Fruit fly (Drosophila melanogaster) whole organism, embryonic: ENCODE results near the gene chrb.
A peak's percentile ranks its signal among the peaks of the same experiment; 100 is the strongest.

Experiments used
- ATbp ChIP-seq: fragments of 200-800 bp; sonication (Bioruptor generic); optimal IDR thresholded peaks from 2 replicates; lab custom pipeline; 2017; ENCODE audit warnings: missing biosample characterization, mild to moderate bottlenecking, missing genetic modification characterization, missing genetic modification reagents
- Atf6 ChIP-seq: fragments of 200-800 bp; sonication (Bioruptor generic); IDR thresholded peaks from 2 replicates; pipeline ENCODE4 v1.3.6; 2022; ENCODE audit warnings: missing biosample characterization, missing genetic modification characterization
- B-H1 ChIP-seq: fragments of 200-800 bp; sonication (Bioruptor generic); IDR thresholded peaks from 3 replicates; pipeline ENCODE4 v1.3.6; 2022; ENCODE audit warnings: missing biosample characterization, missing genetic modification characterization
- BtbVII ChIP-seq: fragments of 200-800 bp; sonication (Bioruptor generic); optimal IDR thresholded peaks from 3 replicates; lab custom pipeline; 2017; ENCODE audit warnings: missing biosample characterization, mild to moderate bottlenecking, missing genetic modification characterization
- Bteb2 ChIP-seq: fragments of 200-800 bp; sonication (Bioruptor generic); optimal IDR thresholded peaks from 2 replicates; lab custom pipeline; 2016; ENCODE audit warnings: missing biosample characterization, missing genetic modification characterization
- CG10147 ChIP-seq: fragments of 200-800 bp; sonication (Bioruptor generic); optimal IDR thresholded peaks from 2 replicates; lab custom pipeline; 2019; ENCODE audit warnings: missing biosample characterization, mild to moderate bottlenecking, missing genetic modification characterization, moderate library complexity
- CG10209 ChIP-seq: fragments of 200-800 bp; sonication (Bioruptor generic); optimal IDR thresholded peaks from 3 replicates; lab custom pipeline; 2017; ENCODE audit warnings: missing biosample characterization, mild to moderate bottlenecking, missing genetic modification characterization, missing genetic modification reagents
- CG11247 ChIP-seq: fragments of 200-800 bp; sonication (Bioruptor generic); IDR thresholded peaks from 2 replicates; pipeline ENCODE4 v1.3.6; 2022; ENCODE audit warnings: missing biosample characterization, missing genetic modification characterization
- CG12104 ChIP-seq: fragments of 200-800 bp; sonication (Bioruptor generic); optimal IDR thresholded peaks from 3 replicates; lab custom pipeline; 2016; ENCODE audit warnings: missing biosample characterization, missing genetic modification characterization
- CG12744 ChIP-seq: fragments of 200-800 bp; sonication (Bioruptor generic); optimal IDR thresholded peaks from 2 replicates; lab custom pipeline; 2016; ENCODE audit warnings: missing biosample characterization, missing genetic modification characterization
- CG13894 ChIP-seq: fragments of 200-800 bp; sonication (Bioruptor generic); optimal IDR thresholded peaks from 3 replicates; lab custom pipeline; 2018; ENCODE audit warnings: missing biosample characterization, mild to moderate bottlenecking, missing genetic modification characterization, moderate library complexity
- CG15514 ChIP-seq: fragments of 200-800 bp; sonication (Bioruptor generic); optimal IDR thresholded peaks from 3 replicates; lab custom pipeline; 2017; ENCODE audit warnings: missing biosample characterization, missing genetic modification characterization, mild to moderate bottlenecking, moderate library complexity, missing genetic modification reagents
- CG17385 ChIP-seq: fragments of 200-800 bp; sonication (Bioruptor generic); optimal IDR thresholded peaks from 3 replicates; lab custom pipeline; 2018; ENCODE audit warnings: missing biosample characterization, mild to moderate bottlenecking, missing genetic modification characterization
- CG18599 ChIP-seq: fragments of 200-800 bp; sonication (Bioruptor generic); optimal IDR thresholded peaks from 3 replicates; lab custom pipeline; 2017; ENCODE audit warnings: missing biosample characterization, missing genetic modification characterization, mild to moderate bottlenecking, moderate library complexity, missing genetic modification reagents
- CG18619 ChIP-seq: fragments of 200-800 bp; sonication (Bioruptor generic); optimal IDR thresholded peaks from 3 replicates; lab custom pipeline; 2017; ENCODE audit warnings: missing biosample characterization, mild to moderate bottlenecking, missing genetic modification characterization
- CG2678 ChIP-seq: fragments of 200-800 bp; sonication (Bioruptor generic); optimal IDR thresholded peaks from 3 replicates; lab custom pipeline; 2019; ENCODE audit warnings: missing biosample characterization, mild to moderate bottlenecking, missing genetic modification characterization, moderate library complexity
- CG31388 ChIP-seq: fragments of 200-800 bp; sonication (Bioruptor generic); optimal IDR thresholded peaks from 2 replicates; lab custom pipeline; 2016; ENCODE audit warnings: missing biosample characterization, missing genetic modification characterization
- CG4328 ChIP-seq: fragments of 200-800 bp; sonication (Bioruptor generic); optimal IDR thresholded peaks from 3 replicates; lab custom pipeline; 2017; ENCODE audit warnings: missing biosample characterization, missing genetic modification reagents, missing genetic modification characterization
- CG5180 ChIP-seq: fragments of 200-800 bp; sonication (Bioruptor generic); optimal IDR thresholded peaks from 3 replicates; lab custom pipeline; 2017; ENCODE audit warnings: missing biosample characterization, missing genetic modification characterization, mild to moderate bottlenecking, moderate library complexity, missing genetic modification reagents
- CG6765 ChIP-seq: fragments of 200-800 bp; sonication (Bioruptor generic); optimal IDR thresholded peaks from 3 replicates; lab custom pipeline; 2017; ENCODE audit warnings: missing biosample characterization, mild to moderate bottlenecking, missing genetic modification characterization
- CG7928 ChIP-seq: fragments of 200-800 bp; sonication (Bioruptor generic); optimal IDR thresholded peaks from 2 replicates; lab custom pipeline; 2017; ENCODE audit warnings: missing biosample characterization, mild to moderate bottlenecking, missing genetic modification characterization
- CG7987 ChIP-seq: fragments of 200-800 bp; sonication (Bioruptor generic); optimal IDR thresholded peaks from 2 replicates; lab custom pipeline; 2018; ENCODE audit warnings: missing biosample characterization, mild to moderate bottlenecking, missing genetic modification characterization, moderate library complexity
- CG8924 ChIP-seq: fragments of 200-800 bp; optimal IDR thresholded peaks from 3 replicates; lab custom pipeline; 2019; ENCODE audit warnings: missing biosample characterization, mild to moderate bottlenecking, missing genetic modification characterization, moderate library complexity
- CG9727 ChIP-seq: fragments of 200-800 bp; sonication (Bioruptor generic); optimal IDR thresholded peaks from 3 replicates; lab custom pipeline; 2017; ENCODE audit warnings: missing biosample characterization, mild to moderate bottlenecking, missing genetic modification characterization
- Doc3 ChIP-seq: fragments of 200-800 bp; sonication (Bioruptor generic); IDR thresholded peaks from 3 replicates; pipeline ENCODE4 v1.3.6; 2022; ENCODE audit warnings: missing biosample characterization, missing genetic modification characterization; ENCODE audit not compliant: partially characterized antibody
- Elba2 ChIP-seq: fragments of 200-800 bp; sonication (Bioruptor generic); optimal IDR thresholded peaks from 3 replicates; lab custom pipeline; 2016; ENCODE audit warnings: missing biosample characterization, missing genetic modification characterization
- Gug ChIP-seq: fragments of 200-800 bp; sonication (Bioruptor generic); IDR thresholded peaks from 4 replicates; pipeline ENCODE4 v1.3.6; 2022; ENCODE audit warnings: missing biosample characterization, missing genetic modification characterization
- Hey ChIP-seq: fragments of 200-800 bp; sonication (Bioruptor generic); optimal IDR thresholded peaks from 3 replicates; lab custom pipeline; 2018; ENCODE audit warnings: missing biosample characterization, mild to moderate bottlenecking, missing genetic modification characterization
- HmgZ ChIP-seq: fragments of 200-800 bp; sonication (Bioruptor generic); optimal IDR thresholded peaks from 2 replicates; lab custom pipeline; 2018; ENCODE audit warnings: missing biosample characterization, mild to moderate bottlenecking, missing genetic modification characterization
- Hmr ChIP-seq: fragments of 200-800 bp; sonication (Bioruptor generic); optimal IDR thresholded peaks from 3 replicates; lab custom pipeline; 2017; ENCODE audit warnings: mild to moderate bottlenecking, missing biosample characterization, missing genetic modification reagents, missing genetic modification characterization
- MTF-1 ChIP-seq: fragments of 200-800 bp; sonication (Bioruptor generic); optimal IDR thresholded peaks from 2 replicates; lab custom pipeline; 2018; ENCODE audit warnings: missing biosample characterization, mild to moderate bottlenecking, missing genetic modification characterization, borderline replicate concordance
- Myb ChIP-seq: fragments of 200-800 bp; sonication (Bioruptor generic); optimal IDR thresholded peaks from 2 replicates; lab custom pipeline; 2016; ENCODE audit warnings: missing biosample characterization, missing genetic modification characterization
- Nf-YA ChIP-seq: fragments of 200-800 bp; sonication (Bioruptor generic); IDR thresholded peaks from 2 replicates; pipeline ENCODE4 v1.3.6; 2022; ENCODE audit warnings: missing biosample characterization, missing genetic modification characterization
- TFAM ChIP-seq: fragments of 200-800 bp; sonication (Bioruptor generic); optimal IDR thresholded peaks from 2 replicates; lab custom pipeline; 2017; ENCODE audit warnings: missing biosample characterization, missing genetic modification characterization, inconsistent platforms
- Vsx1 ChIP-seq: fragments of 200-800 bp; sonication (Bioruptor generic); optimal IDR thresholded peaks from 2 replicates; lab custom pipeline; 2017; ENCODE audit warnings: missing biosample characterization, mild to moderate bottlenecking, missing genetic modification characterization, missing genetic modification reagents
- caup ChIP-seq: fragments of 200-800 bp; sonication (Bioruptor generic); optimal IDR thresholded peaks from 3 replicates; lab custom pipeline; 2017; ENCODE audit warnings: missing biosample characterization, mild to moderate bottlenecking, missing genetic modification characterization, moderate library complexity; ENCODE audit not compliant: severe bottlenecking
- chm ChIP-seq: fragments of 200-800 bp; sonication (Bioruptor generic); IDR thresholded peaks from 2 replicates; pipeline ENCODE4 v1.3.6; 2022; ENCODE audit warnings: missing biosample characterization, missing genetic modification characterization
- cwo ChIP-seq: fragments of 200-800 bp; sonication (Bioruptor generic); optimal IDR thresholded peaks from 3 replicates; lab custom pipeline; 2017; ENCODE audit warnings: missing biosample characterization, missing genetic modification characterization, mild to moderate bottlenecking, moderate library complexity, missing genetic modification reagents
- disco-r ChIP-seq: fragments of 200-800 bp; sonication (Bioruptor generic); optimal IDR thresholded peaks from 2 replicates; lab custom pipeline; 2016; ENCODE audit warnings: missing biosample characterization, missing genetic modification characterization
- exex ChIP-seq: fragments of 200-800 bp; sonication (Bioruptor generic); optimal IDR thresholded peaks from 4 replicates; lab custom pipeline; 2018; ENCODE audit warnings: missing biosample characterization, mild to moderate bottlenecking, missing genetic modification characterization, moderate library complexity
- gem ChIP-seq: fragments of 200-800 bp; sonication (Bioruptor generic); optimal IDR thresholded peaks from 2 replicates; lab custom pipeline; 2019; ENCODE audit warnings: missing biosample characterization, mild to moderate bottlenecking, missing genetic modification characterization, moderate library complexity
- her ChIP-seq: fragments of 200-800 bp; sonication (Bioruptor generic); optimal IDR thresholded peaks from 2 replicates; lab custom pipeline; 2016; ENCODE audit warnings: missing biosample characterization, missing genetic modification characterization
- hkb ChIP-seq, 2 experiments: fragments of 200-800 bp in 1 of 2; fragments of >200 bp in 1 of 2; sonication (Bioruptor generic) in 1 of 2; IDR thresholded peaks in 1 of 2; optimal IDR thresholded peaks in 1 of 2; 2 replicates each; pipeline versions ENCODE4 v1.3.6 to Lab custom; 2017 to 2022; ENCODE audit warnings: missing biosample characterization in 1 of 2, missing genetic modification characterization in 1 of 2
- inv ChIP-seq: fragments of 200-800 bp; sonication (Bioruptor generic); IDR thresholded peaks from 2 replicates; pipeline ENCODE4 v1.3.6; 2022; ENCODE audit warnings: missing biosample characterization, missing genetic modification characterization; ENCODE audit not compliant: partially characterized antibody
- sd ChIP-seq: fragments of 200-800 bp; sonication (Bioruptor generic); optimal IDR thresholded peaks from 3 replicates; lab custom pipeline; 2018; ENCODE audit warnings: missing biosample characterization, mild to moderate bottlenecking, missing genetic modification characterization, moderate library complexity
- sens ChIP-seq: fragments of 200-800 bp; sonication (Bioruptor generic); peaks from one replicate; lab custom pipeline; 2016; ENCODE audit warnings: missing biosample characterization, missing genetic modification characterization
- usp ChIP-seq: fragments of >200 bp; optimal IDR thresholded peaks from 2 replicates; lab custom pipeline; 2017; ENCODE audit warnings: missing biosample characterization, missing genetic modification characterization
- z ChIP-seq: fragments of 200-800 bp; sonication (Bioruptor generic); IDR thresholded peaks from 3 replicates; pipeline ENCODE4 v1.3.6; 2022; ENCODE audit warnings: missing biosample characterization, missing genetic modification characterization

Gene chrb

DNA sequence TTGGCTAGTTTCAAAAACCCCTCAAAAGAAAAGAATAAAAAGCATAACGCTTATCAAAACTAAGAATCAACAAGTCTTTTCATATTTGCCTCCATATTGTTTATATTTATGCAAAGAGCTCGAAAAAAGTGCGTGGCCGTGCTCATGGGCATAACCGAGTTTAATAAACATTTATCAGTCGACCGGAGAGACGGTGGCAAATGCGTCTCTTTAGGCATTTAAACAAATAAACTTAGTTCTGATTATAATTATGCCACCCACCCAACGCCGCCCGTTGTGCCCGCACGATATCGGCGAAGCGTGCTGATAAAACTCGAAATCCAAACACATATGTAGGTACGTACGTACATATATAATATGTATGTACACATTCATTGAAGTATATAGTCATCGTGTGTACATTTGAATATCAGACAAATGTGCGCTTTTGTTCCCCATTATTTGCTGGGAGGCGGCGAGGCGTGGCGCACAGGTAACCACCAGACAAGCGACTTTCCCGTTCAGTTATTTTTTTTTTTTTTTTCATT is 41.1 kb downstream of the chrb start (continued):
- TF ChIP-seq exex (tag; lab: Kevin White, UChicago) = peak; percentile 73
- TF ChIP-seq B-H1 (GFP tag; lab: Robert Waterston, UW) = no peak
- TF ChIP-seq CG17385 = peak; percentile 44
- peak; percentile 34 for TF ChIP-seq CG15514 (GFP tag; lab: Kevin White, UChicago)
- TF ChIP-seq CG7928 (GFP tag; lab: Kevin White, UChicago) = no peak
- peak; percentile 66 for TF ChIP-seq BtbVII (GFP tag; lab: Kevin White, UChicago)
- TF ChIP-seq Vsx1 = peak; percentile 20
- no peak for TF ChIP-seq CG12104 (GFP tag; lab: Kevin White, UChicago)
- peak; percentile 21; the same call in 1 of the 2 replicates for TF ChIP-seq chm
- TF ChIP-seq z (GFP tag; lab: Robert Waterston, UW) = no peak
- peak; percentile 17 for TF ChIP-seq MTF-1 (GFP tag; lab: Kevin White, UChicago)
- TF ChIP-seq CG12744 = peak; percentile 1
- TF ChIP-seq Myb (GFP tag; lab: Kevin White, UChicago) = peak; percentile 2
- TF ChIP-seq Doc3 (GFP tag; lab: Robert Waterston, UW) = no peak
- TF ChIP-seq inv = no peak
- TF ChIP-seq TFAM = no peak
- peak; percentile 23 for TF ChIP-seq caup
- peak; percentile 38 for TF ChIP-seq CG8924
- peak; percentile 16 for TF ChIP-seq HmgZ (tag; lab: Kevin White, UChicago)
- peak; percentile 61 for TF ChIP-seq ATbp
- no peak for TF ChIP-seq disco-r (GFP tag; lab: Kevin White, UChicago)
- TF ChIP-seq CG11247 (GFP tag; lab: Robert Waterston, UW) = no peak
- TF ChIP-seq CG10209 (GFP tag; lab: Kevin White, UChicago) = peak; percentile 37
- peak; percentile 16; the same call in 1 of the 2 replicates for TF ChIP-seq Nf-YA
- no peak for TF ChIP-seq CG31388
- no peak for TF ChIP-seq usp (GFP tag; lab: Kevin White, UChicago)
- TF ChIP-seq CG5180 (GFP tag; lab: Kevin White, UChicago) = peak; percentile 16
- no peak for TF ChIP-seq hkb (optimal IDR thresholded peaks at IDR 0.05; lab: Kevin White, UChicago)
- 0 out of 2 replicates have a peak, but pooled peaks have one; percentile 35 for TF ChIP-seq hkb (GFP tag; IDR thresholded peaks at IDR 0.05; lab: Robert Waterston, UW)
- peak; percentile 73 for TF ChIP-seq CG7987 (GFP tag; lab: Kevin White, UChicago)
- TF ChIP-seq Elba2 (GFP tag; lab: Kevin White, UChicago) = no peak
- TF ChIP-seq cwo (GFP tag; lab: Kevin White, UChicago) = peak; percentile 83
- TF ChIP-seq Hey (tag; lab: Kevin White, UChicago) = peak; percentile 26
- TF ChIP-seq CG13894 (tag; lab: Kevin White, UChicago) = peak; percentile 46
- peak; percentile 69 for TF ChIP-seq CG18599 (GFP tag; lab: Kevin White, UChicago)
- TF ChIP-seq Bteb2 (GFP tag; lab: Kevin White, UChicago) = no peak
- peak; percentile 38 for TF ChIP-seq sd (tag; lab: Kevin White, UChicago)
- TF ChIP-seq CG4328 (GFP tag; lab: Kevin White, UChicago) = peak; percentile 18
- peak; percentile 82 for TF ChIP-seq sens (GFP tag; lab: Kevin White, UChicago)
- TF ChIP-seq CG6765 (GFP tag; lab: Kevin White, UChicago) = peak; percentile 51
- TF ChIP-seq Gug (GFP tag; lab: Robert Waterston, UW) = no peak
- TF ChIP-seq gem = peak; percentile 24
- TF ChIP-seq Hmr = peak; percentile 28
- no peak for TF ChIP-seq her
- TF ChIP-seq CG2678 = peak; percentile 65
- TF ChIP-seq CG9727 = peak; percentile 21
- TF ChIP-seq Atf6 (GFP tag; lab: Robert Waterston, UW) = peak; percentile 40; the same call in 1 of the 2 replicates
- TF ChIP-seq CG18619 (GFP tag; lab: Kevin White, UChicago) = peak; percentile 3
- TF ChIP-seq CG10147 (GFP tag; lab: Kevin White, UChicago) = peak; percentile 8
